Fruit fly (Drosophila melanogaster): ENCODE data around the gene Tmep.
A peak's percentile ranks its signal among the peaks of the same experiment; 100 is the strongest.

The Tmep gene

dm6 chr3L:1618116-1618727 lies 49.2 kb downstream of the Tmep start, which contains the start of the genes CG13926, ABCB7 and CG33230:
TSS of gene CG13926 (minus strand) at chr3L:1618158.
TSS of gene ABCB7 (plus strand) at chr3L:1618414.
TSS of gene CG33230 (plus strand) at chr3L:1618414.
- TF ChIP-seq CG12605 (GFP tag; IDR thresholded peaks at IDR 0.05) = no peak
- peak; percentile 6 for TF ChIP-seq CG15710 (tag; optimal IDR thresholded peaks at IDR 0.05)
- no peak for TF ChIP-seq EcR (GFP tag; optimal IDR thresholded peaks at IDR 0.05)
- no peak for TF ChIP-seq Pif1B (GFP tag; optimal IDR thresholded peaks at IDR 0.05)
- TF ChIP-seq fd96Ca (GFP tag; IDR thresholded peaks at IDR 0.05) = no peak
- TF ChIP-seq CG9948 (tag; optimal IDR thresholded peaks at IDR 0.05) = no peak
- TF ChIP-seq CG4496 (GFP tag; IDR thresholded peaks at IDR 0.05) = no peak
- TF ChIP-seq CG8301 (tag; optimal IDR thresholded peaks at IDR 0.05) = no peak
- TF ChIP-seq rn (GFP tag; IDR thresholded peaks at IDR 0.05) = no peak
- no peak for TF ChIP-seq CG32121 (GFP tag; IDR thresholded peaks at IDR 0.05)
- TF ChIP-seq gl (tag; optimal IDR thresholded peaks at IDR 0.05) = no peak
- no peak for TF ChIP-seq CG13204 (GFP tag; optimal IDR thresholded peaks at IDR 0.05)
- no peak for TF ChIP-seq CG17806 (tag; optimal IDR thresholded peaks at IDR 0.05)
- no peak for TF ChIP-seq CG14655 (GFP tag; optimal IDR thresholded peaks at IDR 0.05)
- TF ChIP-seq Ets98B (GFP tag; IDR thresholded peaks at IDR 0.05) = 0 out of 2 replicates have a peak, but pooled peaks have one; percentile 17
- no peak for TF ChIP-seq CG10348 (GFP tag; IDR thresholded peaks at IDR 0.05)
- peak; percentile 23 for TF ChIP-seq CG8159 (tag; optimal IDR thresholded peaks at IDR 0.05)
